Fruit fly (Drosophila melanogaster): ENCODE data around the gene CG14302.

- TF ChIP-seq CG8478 (optimal IDR thresholded peaks at IDR 0.05) (no peak), CTCF (optimal IDR thresholded peaks at IDR 0.05) (no peak)
Observed at dm6 chr3R:18748087-18748486, 15.6 kb downstream of the CG14302 start.
